Worm (Caenorhabditis elegans): ENCODE measurements around the gene F58B4.2.
A peak's percentile ranks its signal among the peaks of the same experiment; 100 is the strongest.

Gene F58B4.2

ce11 chrV:10947930-10948329 lies 29.7 kb upstream of the F58B4.2 start, which contains the start of gene F17C11.2:
F17C11.2 (plus strand) TSS chrV:10948230.
- no peak for TF ChIP-seq mec-3 (tag; optimal IDR thresholded peaks at IDR 0.05; ENCODE audit: borderline replicate concordance)
- TF ChIP-seq elt-4 (tag; optimal IDR thresholded peaks at IDR 0.05) = no peak
- TF ChIP-seq T23F11.4 (GFP tag; optimal IDR thresholded peaks at IDR 0.05) = no peak
- TF ChIP-seq ceh-24 (tag; optimal IDR thresholded peaks at IDR 0.05) = no peak
- TF ChIP-seq ceh-48 (tag; optimal IDR thresholded peaks at IDR 0.05) = no peak
- no peak for TF ChIP-seq pag-3 (tag; optimal IDR thresholded peaks at IDR 0.05; ENCODE audit: borderline replicate concordance)
- no peak for TF ChIP-seq ceh-6 (GFP tag; optimal IDR thresholded peaks at IDR 0.05)
- no peak for TF ChIP-seq hlh-13 (GFP tag; optimal IDR thresholded peaks at IDR 0.05)
- no peak for TF ChIP-seq che-1 (tag; optimal IDR thresholded peaks at IDR 0.05)
- TF ChIP-seq npax-4 (tag; optimal IDR thresholded peaks at IDR 0.05) = no peak
- no peak for TF ChIP-seq lin-11 (tag; optimal IDR thresholded peaks at IDR 0.05)
- TF ChIP-seq ceh-30 (tag; optimal IDR thresholded peaks at IDR 0.05) = no peak
- no peak for TF ChIP-seq ceh-18 (tag; optimal IDR thresholded peaks at IDR 0.05)
- TF ChIP-seq ceh-9 (tag; optimal IDR thresholded peaks at IDR 0.05) = no peak
- no peak for TF ChIP-seq eyg-1 (tag; optimal IDR thresholded peaks at IDR 0.05)
- TF ChIP-seq nhr-11 (tag; optimal IDR thresholded peaks at IDR 0.05) = no peak
- TF ChIP-seq sox-4 (tag; optimal IDR thresholded peaks at IDR 0.05) = no peak
- TF ChIP-seq hlh-15 (tag; optimal IDR thresholded peaks at IDR 0.05) = no peak

ce11 chrV:10947210-10947609 lies 28.9 kb upstream of the F58B4.2 start:
- TF ChIP-seq ets-4 (tag; optimal IDR thresholded peaks at IDR 0.05) (no peak), ref-2 (tag; optimal IDR thresholded peaks at IDR 0.05) (no peak), ceh-31 (tag; optimal IDR thresholded peaks at IDR 0.05) (no peak), hlh-6 (tag; optimal IDR thresholded peaks at IDR 0.05) (no peak), tbx-7 (tag; optimal IDR thresholded peaks at IDR 0.05) (no peak), ceh-14 (tag; optimal IDR thresholded peaks at IDR 0.05) (no peak), dve-1 (tag; optimal IDR thresholded peaks at IDR 0.05) (no peak), C08G9.2 (tag; optimal IDR thresholded peaks at IDR 0.05) (no peak), pros-1 (tag; optimal IDR thresholded peaks at IDR 0.05) (no peak)

- TF ChIP-seq K02D7.2 (tag; optimal IDR thresholded peaks at IDR 0.05) = no peak
- TF ChIP-seq unc-42 (tag; optimal IDR thresholded peaks at IDR 0.05) = peak; percentile 57
Measured at ce11 chrV:10944903-10945302, 26.6 kb upstream of the F58B4.2 start.

- TF ChIP-seq nhr-232 (tag; optimal IDR thresholded peaks at IDR 0.05) (no peak), hlh-8 (tag; optimal IDR thresholded peaks at IDR 0.05) (no peak), unc-86 (tag; optimal IDR thresholded peaks at IDR 0.05) (no peak), ceh-22 (tag; optimal IDR thresholded peaks at IDR 0.05) (no peak), hlh-13 (GFP tag; optimal IDR thresholded peaks at IDR 0.05) (no peak), pha-4 (tag; optimal IDR thresholded peaks at IDR 0.05) (no peak), pha-2 (tag; optimal IDR thresholded peaks at IDR 0.05) (no peak), C38D4.7 (GFP tag; optimal IDR thresholded peaks at IDR 0.05) (no peak), nhr-11 (tag; optimal IDR thresholded peaks at IDR 0.05) (no peak), rnt-1 (tag; optimal IDR thresholded peaks at IDR 0.05) (no peak), hlh-30 (tag; optimal IDR thresholded peaks at IDR 0.05; ENCODE audit: insufficient read depth) (no peak), pqm-1 (tag; optimal IDR thresholded peaks at IDR 0.05) (no peak), hlh-6 (tag; optimal IDR thresholded peaks at IDR 0.05) (no peak), unc-42 (tag; optimal IDR thresholded peaks at IDR 0.05) (no peak), C08G9.2 (tag; optimal IDR thresholded peaks at IDR 0.05) (no peak), ref-2 (tag; optimal IDR thresholded peaks at IDR 0.05) (no peak), nfya-1 (tag; optimal IDR thresholded peaks at IDR 0.05) (no peak), K09A11.1 (tag; optimal IDR thresholded peaks at IDR 0.05; ENCODE audit: insufficient read depth) (no peak), ama-1 (optimal IDR thresholded peaks at IDR 0.05) (no peak), T23F11.4 (GFP tag; optimal IDR thresholded peaks at IDR 0.05) (no peak)
Measured at ce11 chrV:10942161-10942560, 23.9 kb upstream of the F58B4.2 start, which contains the start of gene zip-9. zip-9 (plus strand) TSS chrV:10942461.
